Worm (Caenorhabditis elegans) whole organism, young adult: ENCODE measurements around the gene Y54G11A.3.

ENCODE experiments used
- B0035.1 ChIP-seq: sonication (generic microtip); optimal IDR thresholded peaks from 2 replicates; lab custom pipeline; 2016; ENCODE audit warnings: missing genetic modification characterization, mild to moderate bottlenecking, missing compliant biosample characterization, missing genotype, missing genetic modification reagents
- D2030.7 ChIP-seq: fragments of 200-800 bp; sonication (Bioruptor generic); IDR thresholded peaks from 2 replicates; pipeline ENCODE4 v1.3.6; 2022; ENCODE audit warnings: missing genetic modification reagents, missing genetic modification characterization, missing compliant biosample characterization
- F10E7.11 ChIP-seq: sonication (generic microtip); optimal IDR thresholded peaks from 2 replicates; lab custom pipeline; 2017; ENCODE audit warnings: mild to moderate bottlenecking, missing genetic modification characterization, moderate library complexity, missing compliant biosample characterization
- F33H1.4 ChIP-seq: fragments of 200-800 bp; sonication (Bioruptor generic); IDR thresholded peaks from 2 replicates; pipeline ENCODE4 v1.3.6; 2022; ENCODE audit warnings: missing genetic modification reagents, missing genetic modification characterization, missing compliant biosample characterization
- F39B2.1 ChIP-seq: fragments of 200-800 bp; sonication (Bioruptor generic); IDR thresholded peaks from 2 replicates; pipeline ENCODE4 v1.3.6; 2022; ENCODE audit warnings: missing genetic modification reagents, missing genetic modification characterization, missing compliant biosample characterization
- F55B11.4 ChIP-seq: sonication (generic microtip); optimal IDR thresholded peaks from 2 replicates; lab custom pipeline; 2016; ENCODE audit warnings: missing compliant biosample characterization, missing genetic modification characterization, borderline replicate concordance; ENCODE audit not compliant: insufficient read depth
- T07F8.4 ChIP-seq: sonication (generic microtip); optimal IDR thresholded peaks from 2 replicates; lab custom pipeline; 2016; ENCODE audit warnings: mild to moderate bottlenecking, missing genetic modification characterization, moderate library complexity, missing compliant biosample characterization
- Y53G8AR.9 ChIP-seq: fragments of 200-800 bp; sonication (Bioruptor generic); conservative IDR thresholded peaks from 2 replicates; pipeline ENCODE4 v1.3.6; 2022; ENCODE audit warnings: missing genetic modification reagents, missing genetic modification characterization, missing compliant biosample characterization
- Y95B8A.8 ChIP-seq: fragments of 200-800 bp; sonication (Bioruptor generic); IDR thresholded peaks from 2 replicates; pipeline ENCODE4 v1.3.6; 2022; ENCODE audit warnings: missing genetic modification reagents, missing genetic modification characterization, missing compliant biosample characterization
- attf-3 ChIP-seq: fragments of 200-800 bp; sonication (Bioruptor generic); conservative IDR thresholded peaks from 2 replicates; pipeline ENCODE4 v1.3.6; 2022; ENCODE audit warnings: missing genetic modification reagents, missing genetic modification characterization, missing compliant biosample characterization
- ceh-27 ChIP-seq: fragments of 200-800 bp; sonication (Bioruptor generic); optimal IDR thresholded peaks from 2 replicates; lab custom pipeline; 2018; ENCODE audit warnings: mild to moderate bottlenecking, missing genetic modification characterization, moderate library complexity, missing compliant biosample characterization
- dpl-1 ChIP-seq: fragments of 150-350 bp; optimal IDR thresholded peaks from 2 replicates; lab custom pipeline; 2014; ENCODE audit warnings: missing biosample characterization, missing genetic modification reagents, missing genetic modification characterization
- efl-1 ChIP-seq: fragments of 150-350 bp; optimal IDR thresholded peaks from 2 replicates; lab custom pipeline; 2014; ENCODE audit warnings: missing biosample characterization, missing genetic modification reagents, missing genetic modification characterization
- ekl-4 ChIP-seq: fragments of 200-800 bp; sonication (Bioruptor generic); IDR thresholded peaks from 2 replicates; pipeline ENCODE4 v1.3.6; 2022; ENCODE audit warnings: missing genetic modification reagents, missing genetic modification characterization, missing compliant biosample characterization
- him-1 ChIP-seq: sonication (generic microtip); optimal IDR thresholded peaks from 2 replicates; lab custom pipeline; 2016; ENCODE audit warnings: missing genotype, missing genetic modification reagents, missing genetic modification characterization, missing compliant biosample characterization
- hmg-1.2 ChIP-seq: fragments of 200-800 bp; sonication (Bioruptor generic); IDR thresholded peaks from 2 replicates; pipeline ENCODE4 v1.3.6; 2022; ENCODE audit warnings: missing genetic modification reagents, missing genetic modification characterization, missing compliant biosample characterization
- hmg-20 ChIP-seq: fragments of 200-800 bp; sonication (Bioruptor generic); IDR thresholded peaks from 2 replicates; pipeline ENCODE4 v1.3.6; 2022; ENCODE audit warnings: missing genetic modification reagents, missing genetic modification characterization, missing compliant biosample characterization
- hrde-1 ChIP-seq: sonication (generic microtip); optimal IDR thresholded peaks from 2 replicates; lab custom pipeline; 2016; ENCODE audit warnings: missing genetic modification characterization, mild to moderate bottlenecking, missing compliant biosample characterization, moderate library complexity, missing genotype, missing genetic modification reagents, borderline replicate concordance
- let-526 ChIP-seq: fragments of 200-800 bp; sonication (Bioruptor generic); IDR thresholded peaks from 2 replicates; pipeline ENCODE4 v1.3.6; 2022; ENCODE audit warnings: missing genetic modification reagents, missing genetic modification characterization, missing compliant biosample characterization
- let-607 ChIP-seq, 2 experiments: fragments of 200-800 bp in 1 of 2; sonication (Bioruptor generic) in 1 of 2; sonication (generic microtip) in 1 of 2; optimal IDR thresholded peaks; 2 replicates each; lab custom pipeline; 2016 to 2018; ENCODE audit warnings: mild to moderate bottlenecking in 2 of 2, missing compliant biosample characterization in 2 of 2, missing genetic modification characterization in 2 of 2, moderate library complexity in 2 of 2, missing genotype in 1 of 2
- lin-26 ChIP-seq: fragments of 200-800 bp; sonication (Bioruptor generic); IDR thresholded peaks from 2 replicates; pipeline ENCODE4 v1.3.6; 2022; ENCODE audit warnings: missing genetic modification reagents, missing genetic modification characterization, missing compliant biosample characterization
- lin-40 ChIP-seq: sonication (generic microtip); optimal IDR thresholded peaks from 2 replicates; lab custom pipeline; 2016; ENCODE audit warnings: missing genetic modification characterization, mild to moderate bottlenecking, missing compliant biosample characterization, missing genotype, missing genetic modification reagents
- lir-1 ChIP-seq: fragments of 200-800 bp; sonication (Bioruptor generic); conservative IDR thresholded peaks from 2 replicates; pipeline ENCODE4 v1.3.6; 2022; ENCODE audit warnings: missing genetic modification reagents, missing genetic modification characterization, missing compliant biosample characterization
- lsl-1 ChIP-seq: fragments of 200-800 bp; sonication (Bioruptor generic); optimal IDR thresholded peaks from 2 replicates; lab custom pipeline; 2018; ENCODE audit warnings: mild to moderate bottlenecking, missing genetic modification characterization, moderate library complexity, missing compliant biosample characterization
- madf-6 ChIP-seq: fragments of 200-800 bp; sonication (Bioruptor generic); IDR thresholded peaks from 2 replicates; pipeline ENCODE4 v1.3.6; 2022; ENCODE audit warnings: missing genetic modification reagents, missing genetic modification characterization, missing compliant biosample characterization
- madf-8 ChIP-seq: fragments of 200-800 bp; sonication (Bioruptor generic); conservative IDR thresholded peaks from 2 replicates; pipeline ENCODE4 v1.3.6; 2022; ENCODE audit warnings: missing genetic modification reagents, missing genetic modification characterization, missing compliant biosample characterization
- nhr-27 ChIP-seq: fragments of 200-800 bp; sonication (Bioruptor generic); optimal IDR thresholded peaks from 2 replicates; lab custom pipeline; 2018; ENCODE audit warnings: mild to moderate bottlenecking, missing genetic modification characterization, moderate library complexity, missing compliant biosample characterization
- nhr-90 ChIP-seq: sonication (generic microtip); optimal IDR thresholded peaks from 2 replicates; lab custom pipeline; 2016; ENCODE audit warnings: missing genotype, mild to moderate bottlenecking, missing genetic modification characterization, missing compliant biosample characterization
- rcor-1 ChIP-seq: fragments of 200-800 bp; sonication (Bioruptor generic); IDR thresholded peaks from 2 replicates; pipeline ENCODE4 v1.3.6; 2022; ENCODE audit warnings: missing genetic modification reagents, missing genetic modification characterization, missing compliant biosample characterization
- repo-1 ChIP-seq: sonication (generic microtip); optimal IDR thresholded peaks from 2 replicates; lab custom pipeline; 2017; ENCODE audit warnings: mild to moderate bottlenecking, missing genetic modification characterization, missing compliant biosample characterization
- unc-62 ChIP-seq: fragments of 150-350 bp; optimal IDR thresholded peaks from 2 replicates; lab custom pipeline; 2014; ENCODE audit warnings: missing biosample characterization, missing genetic modification reagents, missing genetic modification characterization
- zfh-2 ChIP-seq: fragments of 200-800 bp; sonication (Bioruptor generic); conservative IDR thresholded peaks from 2 replicates; pipeline ENCODE4 v1.3.6; 2022; ENCODE audit warnings: missing genetic modification reagents, missing genetic modification characterization, missing compliant biosample characterization
- ztf-18 ChIP-seq: sonication (generic microtip); optimal IDR thresholded peaks from 2 replicates; lab custom pipeline; 2016; ENCODE audit warnings: missing genotype, mild to moderate bottlenecking, missing genetic modification characterization, missing compliant biosample characterization
- ztf-3 ChIP-seq: fragments of 200-800 bp; sonication (Bioruptor generic); optimal IDR thresholded peaks from 2 replicates; lab custom pipeline; 2018; ENCODE audit warnings: mild to moderate bottlenecking, missing genetic modification characterization, missing compliant biosample characterization

Y54G11A.3 gene

DNA sequence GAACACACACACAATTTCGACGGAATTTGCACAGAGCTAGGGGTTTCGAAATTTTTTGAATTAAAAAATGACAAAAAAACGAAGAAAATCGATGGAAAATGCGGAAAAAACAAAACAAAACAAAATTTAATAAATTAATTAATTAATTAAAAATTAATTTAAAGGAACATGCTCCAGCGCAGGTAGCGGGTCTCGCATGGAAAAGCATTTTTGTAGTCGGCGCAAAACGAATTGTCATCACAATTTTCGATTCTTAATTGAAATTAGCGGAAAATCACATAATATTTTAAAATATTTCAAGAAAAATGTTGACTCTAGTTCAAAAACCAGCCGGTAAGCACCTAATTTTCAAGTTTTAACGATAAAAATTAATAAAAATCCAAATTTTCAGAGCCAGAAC lies at the start of gene Y54G11A.3:
Gene Y54G11A.3, plus strand, starts transcription at position 213 of the 400 bp plus-strand sequence.
- TF ChIP-seq madf-6 (GFP tag; lab: Robert Waterston, UW): peak; percentile 63; the same call in 1 of the 2 replicates
- no peak for TF ChIP-seq F10E7.11
- no peak for TF ChIP-seq attf-3 (GFP tag; lab: Robert Waterston, UW)
- TF ChIP-seq efl-1 (GFP tag; lab: Kevin White, UChicago): peak; percentile 15
- TF ChIP-seq lir-1 (GFP tag; lab: Robert Waterston, UW): no peak
- peak; percentile 78 for TF ChIP-seq lsl-1 (GFP tag; lab: Kevin White, UChicago)
- TF ChIP-seq F33H1.4 (GFP tag; lab: Robert Waterston, UW): peak; percentile 78
- no peak for TF ChIP-seq lin-26 (GFP tag; lab: Robert Waterston, UW)
- no peak for TF ChIP-seq lin-40 (tag; lab: Kevin White, UChicago)
- TF ChIP-seq madf-8: no peak
- TF ChIP-seq ekl-4: no peak
- TF ChIP-seq nhr-90: no peak
- no peak for TF ChIP-seq Y95B8A.8 (GFP tag; lab: Robert Waterston, UW)
- no peak for TF ChIP-seq him-1 (tag; lab: Kevin White, UChicago)
- TF ChIP-seq let-526: no peak
- no peak for TF ChIP-seq Y53G8AR.9 (GFP tag; lab: Robert Waterston, UW)
- no peak for TF ChIP-seq D2030.7
- no peak for TF ChIP-seq let-607 (tag; optimal IDR thresholded peaks at IDR 0.05; lab: Kevin White, UChicago)
- TF ChIP-seq hmg-20: no peak
- TF ChIP-seq ceh-27 (GFP tag; lab: Kevin White, UChicago): no peak
- no peak for TF ChIP-seq hrde-1 (tag; lab: Kevin White, UChicago)
- no peak for TF ChIP-seq B0035.1 (tag; lab: Kevin White, UChicago)
- no peak for TF ChIP-seq ztf-3 (GFP tag; lab: Kevin White, UChicago)
- TF ChIP-seq F55B11.4: no peak
- TF ChIP-seq T07F8.4 (tag; lab: Kevin White, UChicago): no peak
- no peak for TF ChIP-seq F39B2.1 (GFP tag; lab: Robert Waterston, UW)
- no peak for TF ChIP-seq repo-1 (tag; lab: Kevin White, UChicago)
- no peak for TF ChIP-seq dpl-1
- no peak for TF ChIP-seq unc-62 (GFP tag; lab: Kevin White, UChicago)
- TF ChIP-seq, all 124 proteins: peak for 4

DNA sequence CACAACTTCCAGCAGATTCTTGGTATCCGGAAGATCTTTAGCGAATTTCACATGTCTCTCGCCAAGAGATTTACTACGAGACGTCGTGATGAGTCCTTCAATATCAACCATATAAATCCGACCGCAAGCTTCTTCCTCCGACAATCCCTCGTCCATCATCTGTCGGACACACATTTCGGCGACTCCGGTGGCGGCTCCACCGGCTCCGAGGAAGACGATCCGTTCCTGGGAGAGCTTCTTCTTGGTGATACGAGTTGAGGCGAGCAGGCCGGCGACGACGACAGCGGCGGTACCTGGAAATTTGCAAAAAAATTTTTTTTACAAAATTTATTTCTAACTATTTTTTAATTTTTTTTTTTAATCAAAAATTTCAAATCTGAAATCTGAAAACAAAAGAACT lies 46.3 kb upstream of the Y54G11A.3 start:
- peak; percentile 75 for TF ChIP-seq zfh-2 (GFP tag; lab: Robert Waterston, UW)
- TF ChIP-seq nhr-27 (tag; lab: Kevin White, UChicago): no peak
- TF ChIP-seq, all 124 proteins: peak for 1

DNA sequence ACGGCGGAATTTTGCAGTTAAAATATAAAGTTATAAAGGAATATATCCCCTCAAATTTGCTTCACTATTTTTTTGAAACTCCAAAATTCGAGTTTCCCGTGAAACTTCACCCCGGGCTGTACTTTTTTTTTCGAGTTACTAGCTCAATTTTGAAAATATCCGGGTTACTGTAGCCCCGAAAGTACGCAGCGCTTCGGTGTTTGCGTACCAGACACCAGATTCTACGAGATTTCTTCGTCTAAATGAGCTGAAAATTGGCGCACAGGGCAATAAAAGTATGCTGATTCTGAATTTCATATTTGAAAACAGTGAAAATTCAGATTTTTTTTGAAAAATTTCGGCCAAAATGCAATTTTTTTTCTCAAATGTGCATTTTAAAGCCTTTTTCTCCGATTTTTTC lies 45.5 kb upstream of the Y54G11A.3 start:
- no peak for TF ChIP-seq Y95B8A.8 (GFP tag; lab: Robert Waterston, UW)
- no peak for TF ChIP-seq nhr-90
- no peak for TF ChIP-seq Y53G8AR.9 (GFP tag; lab: Robert Waterston, UW)
- no peak for TF ChIP-seq ztf-18 (tag; lab: Kevin White, UChicago)
- TF ChIP-seq F33H1.4 (GFP tag; lab: Robert Waterston, UW): no peak
- TF ChIP-seq D2030.7: no peak
- TF ChIP-seq, all 124 proteins: peak for 0

DNA sequence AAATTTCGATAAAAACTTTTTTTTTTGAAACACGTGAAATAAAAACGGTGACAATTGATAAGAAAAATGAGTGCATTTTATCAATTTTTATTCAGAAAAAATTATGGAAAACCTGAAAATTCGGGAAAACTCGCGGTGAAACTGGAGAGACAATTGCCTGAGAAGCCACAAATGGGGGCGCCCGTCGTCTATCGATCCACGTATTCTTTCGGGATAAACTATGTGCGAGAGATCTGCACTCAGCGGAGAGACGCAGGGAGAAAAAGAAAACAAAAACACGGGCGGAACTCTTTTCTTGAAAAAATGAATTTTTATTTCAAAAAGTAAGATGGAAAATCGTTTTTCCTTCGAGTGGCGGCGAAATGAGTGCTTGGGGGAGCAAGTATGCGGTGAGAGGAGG lies 42.5 kb upstream of the Y54G11A.3 start, which contains the start of gene men-1:
Gene men-1, minus strand, starts transcription at position 242 of the 400 bp plus-strand sequence.
- TF ChIP-seq rcor-1: no peak
- TF ChIP-seq hmg-1.2 (GFP tag; lab: Robert Waterston, UW): peak; percentile 72; the same call in 1 of the 2 replicates
